Worm (Caenorhabditis elegans) whole organism, midembryonic: ENCODE measurements around the gene rpl-16.
"Not testable (repeated sequence)": the region's sequence is repeated elsewhere in the genome, so short reads cannot be mapped to it uniquely, and the experiment has no call there.

ENCODE experiments used
- T22C8.4 ChIP-seq: fragments of 200-800 bp; sonication (Bioruptor generic); IDR thresholded peaks from 2 replicates; pipeline ENCODE4 v1.3.6; 2022; ENCODE audit warnings: missing genetic modification characterization, missing compliant biosample characterization
- klf-2 ChIP-seq: fragments of 200-800 bp; sonication (Bioruptor generic); conservative IDR thresholded peaks from 2 replicates; pipeline ENCODE4 v1.3.6; 2022; ENCODE audit warnings: missing genetic modification reagents, missing genetic modification characterization, missing compliant biosample characterization
- ztf-23 ChIP-seq: fragments of 200-800 bp; sonication (Bioruptor generic); IDR thresholded peaks from 2 replicates; pipeline ENCODE4 v1.3.6; 2022; ENCODE audit warnings: missing genetic modification reagents, missing genetic modification characterization, missing compliant biosample characterization

The rpl-16 gene

DNA sequence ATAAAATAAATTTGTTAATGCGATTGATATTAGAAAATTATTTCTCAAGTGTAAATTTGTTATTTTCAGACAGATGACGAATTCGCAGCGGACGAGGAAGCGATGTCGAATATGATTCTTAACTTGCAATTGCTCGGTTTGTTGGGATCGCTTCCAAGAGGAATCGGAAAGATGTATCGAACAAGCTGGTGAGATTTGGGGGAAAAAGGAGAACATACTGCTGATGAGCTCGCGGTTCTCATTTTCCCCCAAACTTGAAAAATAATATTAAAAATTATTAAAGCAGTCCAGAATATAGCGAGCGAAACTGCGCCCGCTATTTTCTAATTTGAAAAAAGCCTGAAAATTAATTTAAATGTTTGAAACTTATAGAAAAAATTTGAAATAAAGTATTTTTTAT is 49.9 kb downstream of the rpl-16 start, which contains the start of gene C34C12.2:
C34C12.2 (plus strand) TSS at position 301 of the 400 bp plus-strand sequence.
- not testable (repeated sequence) for TF ChIP-seq klf-2 (GFP tag; lab: Robert Waterston, UW); T22C8.4; ztf-23 (GFP tag; lab: Robert Waterston, UW)
